Worm (Caenorhabditis elegans) whole organism, young adult: ENCODE results near the gene R10E11.6.

ENCODE experiments used
- B0035.1 ChIP-seq: sonication (generic microtip); optimal IDR thresholded peaks from 2 replicates; lab custom pipeline; 2016; ENCODE audit warnings: missing genetic modification characterization, mild to moderate bottlenecking, missing compliant biosample characterization, missing genotype, missing genetic modification reagents
- D2030.7 ChIP-seq: fragments of 200-800 bp; sonication (Bioruptor generic); IDR thresholded peaks from 2 replicates; pipeline ENCODE4 v1.3.6; 2022; ENCODE audit warnings: missing genetic modification reagents, missing genetic modification characterization, missing compliant biosample characterization
- F23B12.7 ChIP-seq: sonication (generic microtip); optimal IDR thresholded peaks from 2 replicates; lab custom pipeline; 2017; ENCODE audit warnings: missing genetic modification characterization, mild to moderate bottlenecking, missing compliant biosample characterization, antibody characterized with exemption, moderate library complexity; ENCODE audit not compliant: insufficient read depth
- F33H1.4 ChIP-seq: fragments of 200-800 bp; sonication (Bioruptor generic); IDR thresholded peaks from 2 replicates; pipeline ENCODE4 v1.3.6; 2022; ENCODE audit warnings: missing genetic modification reagents, missing genetic modification characterization, missing compliant biosample characterization
- F57C9.4 ChIP-seq: sonication (generic microtip); optimal IDR thresholded peaks from 2 replicates; lab custom pipeline; 2017; ENCODE audit warnings: mild to moderate bottlenecking, missing genetic modification characterization, missing compliant biosample characterization
- Y67H2A.10 ChIP-seq: fragments of 200-800 bp; sonication (Bioruptor generic); conservative IDR thresholded peaks from 2 replicates; pipeline ENCODE4 v1.3.6; 2022; ENCODE audit warnings: missing genetic modification reagents, missing genetic modification characterization, missing compliant biosample characterization
- attf-3 ChIP-seq: fragments of 200-800 bp; sonication (Bioruptor generic); conservative IDR thresholded peaks from 2 replicates; pipeline ENCODE4 v1.3.6; 2022; ENCODE audit warnings: missing genetic modification reagents, missing genetic modification characterization, missing compliant biosample characterization
- ets-4 ChIP-seq: fragments of 200-800 bp; sonication (Bioruptor generic); optimal IDR thresholded peaks from 2 replicates; lab custom pipeline; 2018; ENCODE audit warnings: mild to moderate bottlenecking, missing genetic modification characterization, missing compliant biosample characterization
- nhr-120 ChIP-seq: fragments of 200-800 bp; sonication (Bioruptor generic); IDR thresholded peaks from 2 replicates; pipeline ENCODE4 v1.3.6; 2022; ENCODE audit warnings: missing genetic modification characterization, missing compliant biosample characterization
- nhr-80 ChIP-seq: sonication (generic microtip); optimal IDR thresholded peaks from 2 replicates; lab custom pipeline; 2016; ENCODE audit warnings: missing genetic modification characterization, missing compliant biosample characterization
- pha-4 ChIP-seq: fragments of 150-350 bp; sonication (generic microtip); optimal IDR thresholded peaks from 2 replicates; lab custom pipeline; 2014; ENCODE audit warnings: missing biosample characterization, missing genetic modification reagents, missing genetic modification characterization
- sea-2 ChIP-seq: fragments of 200-800 bp; sonication (Bioruptor generic); IDR thresholded peaks from 2 replicates; pipeline ENCODE4 v1.3.6; 2022; ENCODE audit warnings: missing genetic modification characterization, missing compliant biosample characterization
- snpc-4 ChIP-seq, 5 experiments: fragments of 150-350 bp in 1 of 5; sonication (generic microtip) in 4 of 5; optimal IDR thresholded peaks; 2 replicates each; lab custom pipeline; 2014 to 2018; ENCODE audit warnings: missing genetic modification characterization in 5 of 5, missing biosample characterization in 3 of 5, antibody characterized with exemption in 2 of 5, mild to moderate bottlenecking in 2 of 5, missing compliant biosample characterization in 2 of 5, missing genotype in 2 of 5, moderate library complexity in 2 of 5, missing genetic modification reagents in 1 of 5
- ztf-25 ChIP-seq: fragments of 200-800 bp; sonication (Bioruptor generic); IDR thresholded peaks from 2 replicates; pipeline ENCODE4 v1.3.6; 2022; ENCODE audit warnings: missing genetic modification reagents, missing genetic modification characterization, missing compliant biosample characterization

DNA sequence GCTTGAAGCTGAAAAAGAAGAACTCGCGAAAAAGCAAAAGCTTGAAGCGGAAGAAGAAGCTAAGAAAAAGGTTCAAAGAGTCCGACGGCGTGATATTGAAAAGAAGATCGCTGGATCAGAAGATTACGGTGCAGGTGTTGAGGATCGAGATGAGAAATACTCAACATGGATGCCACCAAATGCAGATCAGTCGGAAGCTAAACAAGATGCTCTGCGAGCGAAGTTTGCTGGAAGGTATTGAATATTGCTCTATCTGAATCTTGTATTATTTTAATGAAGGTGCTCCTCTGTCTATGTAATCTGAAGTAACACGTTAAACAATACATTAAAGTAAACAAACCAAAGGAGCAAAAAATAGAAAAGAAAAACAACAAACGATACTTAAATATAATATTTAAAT lies 19.2 kb downstream of the R10E11.6 start:
- no peak for TF ChIP-seq D2030.7 (GFP tag; lab: Robert Waterston, UW)
- TF ChIP-seq F23B12.7, result no peak
- TF ChIP-seq ets-4 (GFP tag; lab: Kevin White, UChicago), result no peak
- TF ChIP-seq sea-2 (GFP tag; lab: Robert Waterston, UW), result no peak
- TF ChIP-seq B0035.1 (tag; lab: Kevin White, UChicago), result no peak
- no peak for TF ChIP-seq snpc-4 (GFP tag; optimal IDR thresholded peaks at IDR 0.05; lab: Kevin White, UChicago)
- no peak for TF ChIP-seq snpc-4 (tag; optimal IDR thresholded peaks at IDR 0.05; lab: Kevin White, UChicago)
- TF ChIP-seq attf-3 (GFP tag; lab: Robert Waterston, UW), result no peak
- TF ChIP-seq F33H1.4 (GFP tag; lab: Robert Waterston, UW), result no peak
- TF ChIP-seq ztf-25 (GFP tag; lab: Robert Waterston, UW), result no peak
- no peak for TF ChIP-seq pha-4
- TF ChIP-seq nhr-120 (GFP tag; lab: Robert Waterston, UW), result no peak
- no peak for TF ChIP-seq Y67H2A.10 (GFP tag; lab: Robert Waterston, UW)
- no peak for TF ChIP-seq nhr-80 (tag; lab: Kevin White, UChicago)
- no peak for TF ChIP-seq F57C9.4 (tag; lab: Kevin White, UChicago)
